Fruit fly (Drosophila melanogaster) whole organism, wandering third instar larva: ENCODE measurements around the gene dtr.

Source experiments
- Dfd ChIP-seq: fragments of >200 bp; optimal IDR thresholded peaks from 2 replicates; lab custom pipeline; 2017; ENCODE audit warnings: missing biosample characterization, missing genetic modification characterization
- Myc ChIP-seq: fragments of >200 bp; optimal IDR thresholded peaks from 2 replicates; lab custom pipeline; 2017
- Sp1 ChIP-seq: fragments of 200-800 bp; sonication (Bioruptor generic); optimal IDR thresholded peaks from 3 replicates; lab custom pipeline; 2019; ENCODE audit warnings: missing biosample characterization, mild to moderate bottlenecking, missing genetic modification characterization, moderate library complexity
- br ChIP-seq: fragments of 200-800 bp; sonication (Bioruptor generic); optimal IDR thresholded peaks from 2 replicates; lab custom pipeline; 2016; ENCODE audit warnings: missing biosample characterization, missing genetic modification characterization
- lola ChIP-seq: fragments of >200 bp; optimal IDR thresholded peaks from 2 replicates; lab custom pipeline; 2017; ENCODE audit warnings: missing biosample characterization, missing genetic modification characterization
- psq ChIP-seq: fragments of 200-800 bp; sonication (Bioruptor generic); optimal IDR thresholded peaks from 3 replicates; lab custom pipeline; 2017; ENCODE audit warnings: missing biosample characterization, mild to moderate bottlenecking, missing genetic modification characterization, moderate library complexity

DNA sequence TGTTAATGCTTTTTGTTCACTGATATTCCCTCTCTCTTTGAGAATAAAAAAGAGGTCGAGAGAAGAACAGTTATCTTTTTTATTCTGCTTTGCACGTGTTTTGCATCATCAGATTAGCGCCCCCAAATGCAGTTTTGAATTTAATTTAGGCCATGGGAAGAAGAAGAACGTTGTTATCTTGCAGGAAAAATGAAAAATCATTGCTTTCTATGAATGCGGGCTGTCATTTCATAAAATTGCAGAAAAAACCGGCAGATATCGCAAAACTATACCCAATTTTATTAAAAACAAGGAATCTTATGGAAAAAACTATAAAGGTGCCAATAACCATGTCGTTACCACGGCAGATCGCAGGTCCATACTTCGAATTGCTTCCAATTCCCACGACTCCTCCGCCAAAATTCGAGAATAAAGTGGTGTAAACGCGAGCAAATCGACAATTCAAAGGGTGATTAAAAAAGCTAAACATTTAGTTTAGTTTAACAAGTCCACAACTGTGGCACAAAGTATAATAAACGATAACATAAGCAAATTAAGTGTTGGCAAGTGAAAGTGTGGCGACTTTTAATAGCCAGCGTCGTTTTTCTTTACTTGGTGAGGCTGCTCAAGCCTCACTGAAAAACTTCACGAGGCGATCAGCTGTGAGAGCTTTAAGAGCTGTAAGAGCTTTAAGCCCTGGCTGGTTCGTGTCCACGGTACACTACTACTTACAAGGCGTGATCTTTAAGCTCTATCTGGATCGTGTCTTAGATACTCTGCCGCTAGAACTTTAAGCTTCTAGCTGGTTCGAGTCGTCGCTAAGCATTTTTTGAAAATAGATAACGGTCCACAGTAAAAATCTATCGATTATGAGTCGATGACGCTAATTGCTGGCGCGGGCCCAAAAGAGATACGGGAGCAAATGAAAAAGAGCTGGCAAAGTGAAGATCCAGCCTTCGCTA lies 36.0 kb downstream of the dtr start:
- TF ChIP-seq br (GFP tag; lab: Kevin White, UChicago): no peak
- TF ChIP-seq Dfd (GFP tag; lab: Kevin White, UChicago): no peak
- no peak for TF ChIP-seq psq (GFP tag; lab: Kevin White, UChicago)
- TF ChIP-seq lola (GFP tag; lab: Kevin White, UChicago): no peak
- no peak for TF ChIP-seq Myc (lab: Kevin White, UChicago)
- no peak for TF ChIP-seq Sp1 (GFP tag; lab: Kevin White, UChicago)
